Fruit fly (Drosophila melanogaster) whole organism, embryonic: ENCODE data around the gene CG7557.

Experiments
- CG10147 ChIP-seq: fragments of 200-800 bp; sonication (Bioruptor generic); optimal IDR thresholded peaks from 2 replicates; lab custom pipeline; 2019; ENCODE audit warnings: missing biosample characterization, mild to moderate bottlenecking, missing genetic modification characterization, moderate library complexity
- CG10274 ChIP-seq: fragments of 200-800 bp; sonication (Bioruptor generic); optimal IDR thresholded peaks from 3 replicates; lab custom pipeline; 2017; ENCODE audit warnings: missing biosample characterization, mild to moderate bottlenecking, missing genetic modification characterization
- CG10366 ChIP-seq: fragments of 200-800 bp; sonication (Bioruptor generic); IDR thresholded peaks from 2 replicates; pipeline ENCODE4 v1.3.6; 2022; ENCODE audit warnings: missing biosample characterization, missing genetic modification characterization
- CG10462 ChIP-seq: fragments of 200-800 bp; sonication (Bioruptor generic); optimal IDR thresholded peaks from 2 replicates; lab custom pipeline; 2016; ENCODE audit warnings: missing biosample characterization, missing genetic modification characterization
- CG11560 ChIP-seq: fragments of 200-800 bp; sonication (Bioruptor generic); IDR thresholded peaks from 3 replicates; pipeline ENCODE4 v1.3.6; 2022; ENCODE audit warnings: missing biosample characterization, missing genetic modification characterization
- CG11723 ChIP-seq: fragments of 200-800 bp; sonication (Bioruptor generic); optimal IDR thresholded peaks from 2 replicates; lab custom pipeline; 2017; ENCODE audit warnings: missing biosample characterization, mild to moderate bottlenecking, missing genetic modification characterization
- CG12769 ChIP-seq: fragments of 200-800 bp; sonication (Bioruptor generic); optimal IDR thresholded peaks from 2 replicates; lab custom pipeline; 2019; ENCODE audit warnings: missing biosample characterization, mild to moderate bottlenecking, missing genetic modification characterization, moderate library complexity
- CG13894 ChIP-seq: fragments of 200-800 bp; sonication (Bioruptor generic); optimal IDR thresholded peaks from 3 replicates; lab custom pipeline; 2018; ENCODE audit warnings: missing biosample characterization, mild to moderate bottlenecking, missing genetic modification characterization, moderate library complexity
- CG14710 ChIP-seq: fragments of 200-800 bp; sonication (Bioruptor generic); optimal IDR thresholded peaks from 3 replicates; lab custom pipeline; 2019; ENCODE audit warnings: missing biosample characterization, mild to moderate bottlenecking, missing genetic modification characterization, moderate library complexity
- CG18476 ChIP-seq: fragments of 200-800 bp; sonication (Bioruptor generic); optimal IDR thresholded peaks from 2 replicates; lab custom pipeline; 2016; ENCODE audit warnings: missing biosample characterization, mild to moderate bottlenecking, missing genetic modification characterization
- CG18619 ChIP-seq: fragments of 200-800 bp; sonication (Bioruptor generic); optimal IDR thresholded peaks from 3 replicates; lab custom pipeline; 2017; ENCODE audit warnings: missing biosample characterization, mild to moderate bottlenecking, missing genetic modification characterization
- CG2202 ChIP-seq: fragments of 200-800 bp; sonication (Bioruptor generic); optimal IDR thresholded peaks from 2 replicates; lab custom pipeline; 2018; ENCODE audit warnings: missing biosample characterization, mild to moderate bottlenecking, missing genetic modification characterization
- CG2712 ChIP-seq: fragments of 200-800 bp; optimal IDR thresholded peaks from 3 replicates; lab custom pipeline; 2019; ENCODE audit warnings: missing biosample characterization, mild to moderate bottlenecking, missing genetic modification characterization, moderate library complexity
- CG32772 ChIP-seq: fragments of 200-800 bp; sonication (Bioruptor generic); IDR thresholded peaks from 2 replicates; pipeline ENCODE4 v1.3.6; 2022; ENCODE audit warnings: missing biosample characterization, missing genetic modification characterization
- CG33213 ChIP-seq: fragments of 200-800 bp; sonication (Bioruptor generic); optimal IDR thresholded peaks from 3 replicates; lab custom pipeline; 2016; ENCODE audit warnings: missing biosample characterization, missing genetic modification characterization
- CG34224 ChIP-seq: fragments of 200-800 bp; sonication (Bioruptor generic); IDR thresholded peaks from 3 replicates; pipeline ENCODE4 v1.3.6; 2022; ENCODE audit warnings: missing biosample characterization, missing genetic modification characterization; ENCODE audit not compliant: partially characterized antibody
- CG34376 ChIP-seq: fragments of 200-800 bp; sonication (Bioruptor generic); optimal IDR thresholded peaks from 2 replicates; lab custom pipeline; 2018; ENCODE audit warnings: missing biosample characterization, mild to moderate bottlenecking, missing genetic modification characterization
- CG3847 ChIP-seq: fragments of 200-800 bp; sonication (Bioruptor generic); IDR thresholded peaks from 2 replicates; pipeline ENCODE4 v1.3.6; 2022; ENCODE audit warnings: missing biosample characterization, missing genetic modification characterization
- CG4360 ChIP-seq: fragments of 200-800 bp; sonication (Bioruptor generic); IDR thresholded peaks from 2 replicates; pipeline ENCODE4 v1.3.6; 2022; ENCODE audit warnings: missing biosample characterization, missing genetic modification characterization
- CG4617 ChIP-seq: fragments of 200-800 bp; sonication (Bioruptor generic); optimal IDR thresholded peaks from 3 replicates; lab custom pipeline; 2016; ENCODE audit warnings: missing biosample characterization, missing genetic modification characterization, borderline replicate concordance
- CG7372 ChIP-seq: fragments of 200-800 bp; sonication (Bioruptor generic); IDR thresholded peaks from 2 replicates; pipeline ENCODE4 v1.3.6; 2022; ENCODE audit warnings: missing biosample characterization, missing genetic modification characterization
- CG9609 ChIP-seq: fragments of 200-800 bp; sonication (Bioruptor generic); optimal IDR thresholded peaks from 3 replicates; lab custom pipeline; 2016; ENCODE audit warnings: missing biosample characterization, missing genetic modification characterization
- Chrac-16 ChIP-seq: fragments of 200-800 bp; sonication (Bioruptor generic); optimal IDR thresholded peaks from 3 replicates; lab custom pipeline; 2016; ENCODE audit warnings: missing biosample characterization, missing genetic modification characterization
- D ChIP-seq, 2 experiments: fragments of 200-800 bp in 1 of 2; fragments of >200 bp in 1 of 2; sonication (Bioruptor generic) in 1 of 2; optimal IDR thresholded peaks; 2 replicates in 1 of 2; 3 replicates in 1 of 2; lab custom pipeline; 2017; ENCODE audit warnings: mild to moderate bottlenecking in 1 of 2, missing biosample characterization in 1 of 2, missing genetic modification characterization in 1 of 2, missing genetic modification reagents in 1 of 2
- Dbx ChIP-seq: fragments of 200-800 bp; sonication (Bioruptor generic); IDR thresholded peaks from 3 replicates; pipeline ENCODE4 v1.3.6; 2022; ENCODE audit warnings: missing biosample characterization, missing genetic modification characterization
- Dref ChIP-seq: fragments of 200-800 bp; sonication (Bioruptor generic); IDR thresholded peaks from 2 replicates; pipeline ENCODE4 v1.3.6; 2022; ENCODE audit warnings: missing biosample characterization, missing genetic modification characterization
- Gug ChIP-seq: fragments of 200-800 bp; sonication (Bioruptor generic); IDR thresholded peaks from 4 replicates; pipeline ENCODE4 v1.3.6; 2022; ENCODE audit warnings: missing biosample characterization, missing genetic modification characterization
- HmgZ ChIP-seq: fragments of 200-800 bp; sonication (Bioruptor generic); optimal IDR thresholded peaks from 2 replicates; lab custom pipeline; 2018; ENCODE audit warnings: missing biosample characterization, mild to moderate bottlenecking, missing genetic modification characterization
- Hr51 ChIP-seq, 2 experiments: fragments of 200-800 bp; sonication (Bioruptor generic); optimal IDR thresholded peaks; 2 replicates in 1 of 2; 3 replicates in 1 of 2; lab custom pipeline; 2016 to 2018; ENCODE audit warnings: missing biosample characterization in 2 of 2, missing genetic modification characterization in 2 of 2, mild to moderate bottlenecking in 1 of 2, moderate library complexity in 1 of 2
- Med ChIP-seq: fragments of 200-800 bp; sonication (Bioruptor generic); peaks from one replicate; lab custom pipeline; 2016; ENCODE audit warnings: missing biosample characterization, missing genetic modification characterization, mild to moderate bottlenecking, inconsistent platforms, moderate library complexity
- Myb ChIP-seq: fragments of 200-800 bp; sonication (Bioruptor generic); optimal IDR thresholded peaks from 2 replicates; lab custom pipeline; 2016; ENCODE audit warnings: missing biosample characterization, missing genetic modification characterization
- NC2α ChIP-seq: fragments of 200-800 bp; sonication (Bioruptor generic); optimal IDR thresholded peaks from 2 replicates; lab custom pipeline; 2016; ENCODE audit warnings: missing biosample characterization, missing genetic modification characterization
- Oaz ChIP-seq: fragments of 200-800 bp; sonication (Bioruptor generic); IDR thresholded peaks from 2 replicates; pipeline ENCODE4 v1.3.6; 2022; ENCODE audit warnings: missing biosample characterization, missing genetic modification characterization
- TFAM ChIP-seq: fragments of 200-800 bp; sonication (Bioruptor generic); optimal IDR thresholded peaks from 2 replicates; lab custom pipeline; 2017; ENCODE audit warnings: missing biosample characterization, missing genetic modification characterization, inconsistent platforms
- cato ChIP-seq: fragments of 200-800 bp; sonication (Bioruptor generic); optimal IDR thresholded peaks from 2 replicates; lab custom pipeline; 2016; ENCODE audit warnings: missing biosample characterization, missing genetic modification characterization, borderline replicate concordance
- dm ChIP-seq: fragments of 200-800 bp; sonication (Bioruptor generic); optimal IDR thresholded peaks from 3 replicates; lab custom pipeline; 2016; ENCODE audit warnings: missing biosample characterization, missing genetic modification characterization
- fd102C ChIP-seq: fragments of 200-800 bp; sonication (Bioruptor generic); optimal IDR thresholded peaks from 2 replicates; lab custom pipeline; 2018; ENCODE audit warnings: missing biosample characterization, mild to moderate bottlenecking, missing genetic modification characterization, moderate library complexity
- fd3F ChIP-seq: fragments of 200-800 bp; sonication (Bioruptor generic); optimal IDR thresholded peaks from 2 replicates; lab custom pipeline; 2018; ENCODE audit warnings: missing biosample characterization, mild to moderate bottlenecking, missing genetic modification characterization, moderate library complexity
- fd96Cb ChIP-seq: fragments of 200-800 bp; sonication (Bioruptor generic); optimal IDR thresholded peaks from 2 replicates; lab custom pipeline; 2018; ENCODE audit warnings: missing biosample characterization, mild to moderate bottlenecking, missing genetic modification characterization, moderate library complexity
- gfzf ChIP-seq: fragments of 200-800 bp; sonication (Bioruptor generic); optimal IDR thresholded peaks from 2 replicates; lab custom pipeline; 2016; ENCODE audit warnings: missing biosample characterization, mild to moderate bottlenecking, missing genetic modification characterization, moderate library complexity
- lab ChIP-seq: fragments of 200-800 bp; sonication (Bioruptor generic); optimal IDR thresholded peaks from 3 replicates; lab custom pipeline; 2017; ENCODE audit warnings: missing biosample characterization, missing genetic modification characterization, mild to moderate bottlenecking, moderate library complexity, missing genetic modification reagents
- oc ChIP-seq: fragments of 200-800 bp; sonication (Bioruptor generic); optimal IDR thresholded peaks from 2 replicates; lab custom pipeline; 2018; ENCODE audit warnings: missing biosample characterization, mild to moderate bottlenecking, missing genetic modification characterization, moderate library complexity
- psq ChIP-seq: fragments of 200-800 bp; sonication (Bioruptor generic); optimal IDR thresholded peaks from 2 replicates; lab custom pipeline; 2017; ENCODE audit warnings: missing biosample characterization, missing genetic modification characterization
- ranshi ChIP-seq: fragments of 200-800 bp; sonication (Bioruptor generic); IDR thresholded peaks from 2 replicates; pipeline ENCODE4 v1.3.6; 2022; ENCODE audit warnings: missing biosample characterization, missing genetic modification characterization
- run ChIP-seq: fragments of 200-800 bp; sonication (Bioruptor generic); optimal IDR thresholded peaks from 3 replicates; lab custom pipeline; 2018; ENCODE audit warnings: missing biosample characterization, mild to moderate bottlenecking, missing genetic modification characterization
- ssp ChIP-seq: fragments of 200-800 bp; sonication (Bioruptor generic); IDR thresholded peaks from 2 replicates; pipeline ENCODE4 v1.3.6; 2022; ENCODE audit warnings: missing biosample characterization, missing genetic modification characterization
- tin ChIP-seq: fragments of 200-800 bp; sonication (Bioruptor generic); optimal IDR thresholded peaks from 3 replicates; lab custom pipeline; 2016; ENCODE audit warnings: missing biosample characterization, missing genetic modification characterization

CG7557 gene

dm6 chr3L:11405362-11406254 is 39.4 kb upstream of the CG7557 start (continued):
- TF ChIP-seq CG13894 (tag; lab: Kevin White, UChicago): peak; percentile 85
- TF ChIP-seq tin (GFP tag; lab: Kevin White, UChicago): peak; percentile 94
- TF ChIP-seq CG9609: peak; percentile 93
- TF ChIP-seq Dbx: peak; percentile 64
- TF ChIP-seq CG10366 (GFP tag; lab: Robert Waterston, UW): peak; percentile 96
- TF ChIP-seq Med (GFP tag; lab: Kevin White, UChicago): peak; percentile 98
- no peak for TF ChIP-seq Dref (GFP tag; lab: Robert Waterston, UW)
- TF ChIP-seq oc (tag; lab: Kevin White, UChicago): peak; percentile 96
- TF ChIP-seq CG18476: peak; percentile 89
- peak; percentile 93 to 96 for TF ChIP-seq Hr51 (GFP tag; optimal IDR thresholded peaks at IDR 0.05; lab: Kevin White, UChicago)
- TF ChIP-seq ssp: peak; percentile 86
- peak; percentile 58 for TF ChIP-seq Myb (GFP tag; lab: Kevin White, UChicago)
- TF ChIP-seq CG32772: peak; percentile 95
- TF ChIP-seq cato (GFP tag; lab: Kevin White, UChicago): peak; percentile 93
- TF ChIP-seq D (optimal IDR thresholded peaks at IDR 0.05; lab: Kevin White, UChicago): no peak
- peak; percentile 93 for TF ChIP-seq D (GFP tag; optimal IDR thresholded peaks at IDR 0.05; lab: Kevin White, UChicago)
- no peak for TF ChIP-seq gfzf (GFP tag; lab: Kevin White, UChicago)
- peak; percentile 89 for TF ChIP-seq CG11723 (GFP tag; lab: Kevin White, UChicago)
- TF ChIP-seq Chrac-16 (GFP tag; lab: Kevin White, UChicago): peak; percentile 95
- peak; percentile 83 for TF ChIP-seq dm
- peak; percentile 93 for TF ChIP-seq NC2α (GFP tag; lab: Kevin White, UChicago)
- peak; percentile 85 for TF ChIP-seq psq (GFP tag; lab: Kevin White, UChicago)
- TF ChIP-seq CG2202: peak; percentile 96
- TF ChIP-seq fd3F (GFP tag; lab: Kevin White, UChicago): peak; percentile 88
- peak; percentile 90 for TF ChIP-seq Oaz (GFP tag; lab: Robert Waterston, UW)
- peak; percentile 80 for TF ChIP-seq CG10147
- TF ChIP-seq CG11560 (tag; lab: Robert Waterston, UW): peak; percentile 67; the same call in 2 of the 3 replicates
- peak; percentile 82; the same call in 3 of the 4 replicates for TF ChIP-seq Gug (GFP tag; lab: Robert Waterston, UW)
- no peak for TF ChIP-seq CG34224
- peak; percentile 89 for TF ChIP-seq lab (GFP tag; lab: Kevin White, UChicago)
- peak; percentile 91 for TF ChIP-seq CG3847 (GFP tag; lab: Robert Waterston, UW)
- TF ChIP-seq fd96Cb (tag; lab: Kevin White, UChicago): peak; percentile 94
- peak; percentile 91 for TF ChIP-seq TFAM (GFP tag; lab: Kevin White, UChicago)
- TF ChIP-seq ranshi (GFP tag; lab: Robert Waterston, UW): peak; percentile 94
- peak; percentile 82 for TF ChIP-seq CG4617 (GFP tag; lab: Kevin White, UChicago)
- peak; percentile 74 for TF ChIP-seq CG10274 (GFP tag; lab: Kevin White, UChicago)
- peak; percentile 98 for TF ChIP-seq CG2712 (tag; lab: Kevin White, UChicago)
- TF ChIP-seq CG7372: peak; percentile 93
- TF ChIP-seq HmgZ (tag; lab: Kevin White, UChicago): peak; percentile 94
- TF ChIP-seq CG12769 (tag; lab: Kevin White, UChicago): peak; percentile 92
- TF ChIP-seq fd102C (GFP tag; lab: Kevin White, UChicago): no peak
- peak; percentile 84 for TF ChIP-seq run (tag; lab: Kevin White, UChicago)
- TF ChIP-seq CG33213 (GFP tag; lab: Kevin White, UChicago): peak; percentile 77
- peak; percentile 91 for TF ChIP-seq CG10462 (GFP tag; lab: Kevin White, UChicago)
- TF ChIP-seq CG18619 (GFP tag; lab: Kevin White, UChicago): peak; percentile 90
- TF ChIP-seq CG34376: peak; percentile 19
- peak; percentile 90 for TF ChIP-seq CG14710 (tag; lab: Kevin White, UChicago)
- peak; percentile 75 for TF ChIP-seq CG4360 (GFP tag; lab: Robert Waterston, UW)
